Fruit fly (Drosophila melanogaster): ENCODE measurements around the gene rept.

DNA sequence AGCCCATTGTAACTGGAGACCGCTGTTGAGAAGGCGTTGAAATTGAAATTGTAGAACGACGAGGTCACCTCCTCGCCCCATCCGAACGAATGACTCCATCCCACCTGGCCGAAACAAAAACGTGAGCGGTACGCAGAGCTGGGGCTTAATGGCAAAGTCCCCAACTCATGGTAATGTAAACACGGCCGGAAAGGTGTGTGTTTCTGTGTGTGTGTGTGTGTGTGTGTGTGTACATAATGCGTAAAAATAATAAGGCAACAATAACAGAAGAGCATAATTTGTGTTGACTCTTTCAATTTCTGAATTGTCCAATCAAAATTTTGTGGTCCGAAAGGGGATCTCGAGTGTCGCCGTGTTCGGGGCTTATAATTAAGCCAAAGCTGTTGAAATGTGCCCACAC, 33.7 kb upstream of the rept start:
- no peak for TF ChIP-seq CG4496 (GFP tag; IDR thresholded peaks at IDR 0.05)
- TF ChIP-seq CG9948 (tag; optimal IDR thresholded peaks at IDR 0.05): no peak
- no peak for TF ChIP-seq D1 (tag; optimal IDR thresholded peaks at IDR 0.05)
- TF ChIP-seq Pif1A (GFP tag; optimal IDR thresholded peaks at IDR 0.05): no peak
- no peak for TF ChIP-seq rn (GFP tag; IDR thresholded peaks at IDR 0.05)
- no peak for TF ChIP-seq gl (tag; optimal IDR thresholded peaks at IDR 0.05)
- no peak for TF ChIP-seq CG8159 (tag; optimal IDR thresholded peaks at IDR 0.05)
- TF ChIP-seq CG34367 (tag; optimal IDR thresholded peaks at IDR 0.05): no peak
- no peak for TF ChIP-seq Ets98B (GFP tag; IDR thresholded peaks at IDR 0.05)
- no peak for TF ChIP-seq CG8301 (tag; optimal IDR thresholded peaks at IDR 0.05)
- no peak for TF ChIP-seq EcR (GFP tag; optimal IDR thresholded peaks at IDR 0.05)

Data from whole organism, pupa.